Fruit fly (Drosophila melanogaster): Measurements from ENCODE around the gene CG13895.

Gene CG13895

dm6 chr3L:697724-698123 lies 10.3 kb downstream of the CG13895 start (continued):
- TF ChIP-seq Deaf1 (tag; optimal IDR thresholded peaks at IDR 0.05) (peak; percentile 83), CG2199 (GFP tag; IDR thresholded peaks at IDR 0.05) (0 out of 3 replicates have a peak, but pooled peaks have one; percentile 23), sd (tag; optimal IDR thresholded peaks at IDR 0.05) (peak; percentile 84), CG3065 (GFP tag; optimal IDR thresholded peaks at IDR 0.05) (no peak), Scr (GFP tag; IDR thresholded peaks at IDR 0.05; ENCODE audit: partially characterized antibody) (no peak), CG4328 (GFP tag; optimal IDR thresholded peaks at IDR 0.05) (no peak), Med (GFP tag) (peak; percentile 32), cg (GFP tag; optimal IDR thresholded peaks at IDR 0.05) (peak; percentile 31), CG12769 (tag; optimal IDR thresholded peaks at IDR 0.05) (peak; percentile 86), pros (GFP tag; optimal IDR thresholded peaks at IDR 0.05) (peak; percentile 18), nerfin-1 (tag; optimal IDR thresholded peaks at IDR 0.05) (peak; percentile 33), chinmo (GFP tag; IDR thresholded peaks at IDR 0.05; ENCODE audit: partially characterized antibody) (0 out of 4 replicates have a peak, but pooled peaks have one; percentile 60)

dm6 chr3L:697055-697427 lies 11.0 kb downstream of the CG13895 start:
- no peak for TF ChIP-seq gt (GFP tag; IDR thresholded peaks at IDR 0.05)
- no peak for TF ChIP-seq HHEX (GFP tag; optimal IDR thresholded peaks at IDR 0.05)
- TF ChIP-seq CG17385 (GFP tag; optimal IDR thresholded peaks at IDR 0.05), result no peak
- peak; percentile 80 for TF ChIP-seq D (optimal IDR thresholded peaks at IDR 0.05)
- TF ChIP-seq D (GFP tag; optimal IDR thresholded peaks at IDR 0.05), result no peak
- no peak for TF ChIP-seq CG13123 (GFP tag; optimal IDR thresholded peaks at IDR 0.05)
- TF ChIP-seq crol (GFP tag; IDR thresholded peaks at IDR 0.05), result peak; percentile 64; the same call in 1 of the 2 replicates
- no peak for TF ChIP-seq CG15269 (tag; optimal IDR thresholded peaks at IDR 0.05)
- peak; percentile 5; the same call in 1 of the 3 replicates for TF ChIP-seq CG17361 (GFP tag; IDR thresholded peaks at IDR 0.05)
- peak; percentile 36; the same call in 1 of the 2 replicates for TF ChIP-seq onecut (GFP tag; IDR thresholded peaks at IDR 0.05)

dm6 chr3L:696404-697054 lies 11.5 kb downstream of the CG13895 start:
- TF ChIP-seq eyg (GFP tag; optimal IDR thresholded peaks at IDR 0.05) (no peak), CG32532 (GFP tag; IDR thresholded peaks at IDR 0.05) (peak; percentile 97), Pdp1 (GFP tag; optimal IDR thresholded peaks at IDR 0.05) (peak; percentile 66 to 75), Side (GFP tag; optimal IDR thresholded peaks at IDR 0.05) (no peak), CG12219 (GFP tag; optimal IDR thresholded peaks at IDR 0.05) (peak; percentile 95), CG33557 (GFP tag; optimal IDR thresholded peaks at IDR 0.05) (peak; percentile 92), CG34224 (GFP tag; IDR thresholded peaks at IDR 0.05; ENCODE audit: partially characterized antibody) (no peak), CG1024 (GFP tag; IDR thresholded peaks at IDR 0.05) (peak; percentile 92), gcm2 (GFP tag; optimal IDR thresholded peaks at IDR 0.05) (peak; percentile 50), unpg (GFP tag; optimal IDR thresholded peaks at IDR 0.05) (peak; percentile 97), CG16813 (GFP tag; IDR thresholded peaks at IDR 0.05; ENCODE audit: partially characterized antibody) (no peak), E2f2 (GFP tag; IDR thresholded peaks at IDR 0.05) (peak; percentile 77), CG9437 (GFP tag; optimal IDR thresholded peaks at IDR 0.05) (peak; percentile 87), Hr51 (GFP tag; optimal IDR thresholded peaks at IDR 0.05) (peak; percentile 81 to 96), Eip74EF (GFP tag; optimal IDR thresholded peaks at IDR 0.05) (peak in 1 of 2 experiments; percentile 94), zf30C (GFP tag; optimal IDR thresholded peaks at IDR 0.05) (no peak), CG7357 (GFP tag; IDR thresholded peaks at IDR 0.05) (peak; percentile 88), stwl (tag; optimal IDR thresholded peaks at IDR 0.05) (peak; percentile 75), Hsf (GFP tag; optimal IDR thresholded peaks at IDR 0.05) (peak; percentile 77), fru (optimal IDR thresholded peaks at IDR 0.05) (no peak), gro (GFP tag; optimal IDR thresholded peaks at IDR 0.05) (peak; percentile 43), Sin3A (optimal IDR thresholded peaks at IDR 0.05) (no peak), CG15479 (GFP tag; optimal IDR thresholded peaks at IDR 0.05) (peak; percentile 52), vfl (GFP tag; optimal IDR thresholded peaks at IDR 0.05) (peak; percentile 64), CG10959 (GFP tag; IDR thresholded peaks at IDR 0.05) (peak; percentile 97), CG13287 (GFP tag; IDR thresholded peaks at IDR 0.05; ENCODE audit: partially characterized antibody) (no peak)

All from whole organism, embryonic.